Worm (Caenorhabditis elegans) whole organism, L3 larva: ENCODE measurements around the gene F09E5.11.

Experiments
- R02D3.7 ChIP-seq: fragments of 150-350 bp; optimal IDR thresholded peaks from 2 replicates; lab custom pipeline; 2014; ENCODE audit warnings: missing biosample characterization, missing genetic modification characterization
- aly-2 ChIP-seq: fragments of 150-350 bp; optimal IDR thresholded peaks from 2 replicates; lab custom pipeline; 2014; ENCODE audit warnings: missing biosample characterization, missing genetic modification characterization
- ama-1 ChIP-seq: fragments of 150-350 bp; optimal IDR thresholded peaks from 2 replicates; lab custom pipeline; 2018
- egl-27 ChIP-seq: sonication (generic microtip); optimal IDR thresholded peaks from 4 replicates; lab custom pipeline; 2017; ENCODE audit warnings: missing biosample characterization, missing genetic modification reagents, missing genetic modification characterization
- elt-1 ChIP-seq: fragments of 150-350 bp; optimal IDR thresholded peaks from 2 replicates; lab custom pipeline; 2014; ENCODE audit warnings: missing biosample characterization, missing genetic modification characterization
- jun-1 ChIP-seq: fragments of 150-350 bp; optimal IDR thresholded peaks from 2 replicates; lab custom pipeline; 2014; ENCODE audit warnings: missing biosample characterization, missing genetic modification reagents, missing genetic modification characterization
- nhr-11 ChIP-seq: fragments of 150-350 bp; optimal IDR thresholded peaks from 2 replicates; lab custom pipeline; 2014; ENCODE audit warnings: missing biosample characterization, missing genetic modification characterization
- nhr-12 ChIP-seq: fragments of 150-350 bp; optimal IDR thresholded peaks from 2 replicates; lab custom pipeline; 2014; ENCODE audit warnings: missing biosample characterization, missing genetic modification characterization
- nhr-237 ChIP-seq: fragments of 150-350 bp; optimal IDR thresholded peaks from 2 replicates; lab custom pipeline; 2014; ENCODE audit warnings: missing biosample characterization, missing genetic modification characterization
- nhr-25 ChIP-seq: sonication (generic microtip); optimal IDR thresholded peaks from 2 replicates; lab custom pipeline; 2017; ENCODE audit warnings: missing biosample characterization, missing genetic modification characterization
- nhr-76 ChIP-seq: fragments of 150-350 bp; sonication (generic microtip); optimal IDR thresholded peaks from 5 replicates; lab custom pipeline; 2014; ENCODE audit warnings: missing biosample characterization, missing genetic modification characterization
- snpc-4 ChIP-seq: fragments of 150-350 bp; optimal IDR thresholded peaks from 2 replicates; lab custom pipeline; 2014; ENCODE audit warnings: missing biosample characterization, missing genetic modification characterization
- unc-62 ChIP-seq: fragments of 150-350 bp; sonication (generic microtip); optimal IDR thresholded peaks from 4 replicates; lab custom pipeline; 2014; ENCODE audit warnings: missing biosample characterization, missing genetic modification reagents, missing genetic modification characterization
- ztf-4 ChIP-seq: fragments of 150-350 bp; optimal IDR thresholded peaks from 2 replicates; lab custom pipeline; 2014; ENCODE audit warnings: missing biosample characterization, missing genetic modification characterization

DNA sequence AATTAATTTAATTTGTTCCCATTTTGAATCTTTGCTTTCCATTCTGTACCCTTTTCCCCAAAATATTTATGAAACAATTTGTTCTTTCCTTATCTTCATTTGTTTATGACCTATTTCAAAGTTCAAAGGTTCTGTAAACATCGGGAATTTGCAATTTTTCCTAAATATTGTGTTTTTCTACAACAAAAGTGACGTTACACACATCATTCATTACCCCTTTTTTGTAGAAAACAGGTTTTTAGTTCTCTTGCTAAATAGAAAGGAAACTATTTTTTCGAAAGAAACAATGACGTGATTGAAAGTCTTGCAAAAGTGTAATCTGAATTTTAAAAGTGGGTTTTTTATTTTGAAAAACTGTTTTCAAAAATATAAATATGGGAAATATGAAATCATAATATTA is 33.3 kb downstream of the F09E5.11 start:
- TF ChIP-seq egl-27 (tag; lab: Kevin White, UChicago): no peak
- TF ChIP-seq nhr-25 (tag; lab: Kevin White, UChicago): no peak
- TF ChIP-seq nhr-12 (tag; lab: Kevin White, UChicago): no peak
- no peak for TF ChIP-seq aly-2 (tag; lab: Kevin White, UChicago)
- no peak for TF ChIP-seq jun-1 (tag; lab: Kevin White, UChicago)
- TF ChIP-seq nhr-11 (tag; lab: Kevin White, UChicago): no peak
- TF ChIP-seq R02D3.7 (tag; lab: Kevin White, UChicago): no peak
- TF ChIP-seq nhr-237 (tag; lab: Kevin White, UChicago): no peak
- peak; percentile 15 for TF ChIP-seq elt-1 (tag; lab: Kevin White, UChicago)
- TF ChIP-seq snpc-4: no peak
- no peak for TF ChIP-seq nhr-76 (tag; lab: Kevin White, UChicago)
- no peak for TF ChIP-seq unc-62 (GFP tag; lab: Kevin White, UChicago)
- no peak for TF ChIP-seq ztf-4 (tag; lab: Kevin White, UChicago)
- TF ChIP-seq ama-1 (lab: Kevin White, UChicago): no peak
